Worm (Caenorhabditis elegans): Measurements from ENCODE around the gene Y69A2AR.1.

ce11 chrIV:2656400-2657139 lies 10.3 kb upstream of the Y69A2AR.1 start:
- TF ChIP-seq zag-1 (tag; optimal IDR thresholded peaks at IDR 0.05) (no peak), lin-39 (tag; optimal IDR thresholded peaks at IDR 0.05) (no peak), unc-39 (tag; optimal IDR thresholded peaks at IDR 0.05) (no peak), aly-2 (tag; optimal IDR thresholded peaks at IDR 0.05) (no peak), skn-1 (tag; optimal IDR thresholded peaks at IDR 0.05) (no peak), elt-3 (tag; optimal IDR thresholded peaks at IDR 0.05) (no peak), ceh-9 (tag; optimal IDR thresholded peaks at IDR 0.05) (no peak), tbx-2 (tag; optimal IDR thresholded peaks at IDR 0.05) (no peak), nhr-237 (tag; optimal IDR thresholded peaks at IDR 0.05) (no peak), nfya-1 (tag; optimal IDR thresholded peaks at IDR 0.05; ENCODE audit: insufficient read depth) (no peak), nhr-11 (tag; optimal IDR thresholded peaks at IDR 0.05) (no peak), nhr-77 (tag; optimal IDR thresholded peaks at IDR 0.05) (no peak), ztf-4 (tag; optimal IDR thresholded peaks at IDR 0.05) (no peak)
